Worm (Caenorhabditis elegans) whole organism, early embryonic: ENCODE results near the gene crn-7.

Experiments used
- B0310.2 ChIP-seq: sonication (generic microtip); optimal IDR thresholded peaks from 2 replicates; lab custom pipeline; 2016; ENCODE audit warnings: mild to moderate bottlenecking, missing genetic modification characterization, missing compliant biosample characterization
- F13C5.2 ChIP-seq: sonication (generic microtip); optimal IDR thresholded peaks from 2 replicates; lab custom pipeline; 2017; ENCODE audit warnings: mild to moderate bottlenecking, missing genetic modification characterization, inconsistent platforms, missing compliant biosample characterization
- aly-1 ChIP-seq: sonication (generic microtip); optimal IDR thresholded peaks from 2 replicates; lab custom pipeline; 2016; ENCODE audit warnings: missing genetic modification characterization, missing compliant biosample characterization
- ama-1 ChIP-seq: fragments of 150-350 bp; optimal IDR thresholded peaks from 2 replicates; lab custom pipeline; 2014
- ceh-13 ChIP-seq: fragments of 200-800 bp; sonication (Bioruptor generic); optimal IDR thresholded peaks from 2 replicates; lab custom pipeline; 2018; ENCODE audit warnings: mild to moderate bottlenecking, missing genetic modification characterization, missing compliant biosample characterization
- ceh-36 ChIP-seq: sonication (generic microtip); optimal IDR thresholded peaks from 2 replicates; lab custom pipeline; 2016; ENCODE audit warnings: missing genetic modification characterization, inconsistent platforms, missing compliant biosample characterization
- ets-7 ChIP-seq: sonication (generic microtip); optimal IDR thresholded peaks from 2 replicates; lab custom pipeline; 2016; ENCODE audit warnings: missing genotype, missing genetic modification characterization, missing compliant biosample characterization
- flt-1 ChIP-seq: fragments of 200-800 bp; sonication (Bioruptor generic); IDR thresholded peaks from 2 replicates; pipeline ENCODE4 v1.3.6; 2022; ENCODE audit warnings: missing genetic modification characterization, missing compliant biosample characterization
- hmbx-1 ChIP-seq: sonication (generic microtip); optimal IDR thresholded peaks from 2 replicates; lab custom pipeline; 2016; ENCODE audit warnings: mild to moderate bottlenecking, missing genetic modification characterization, missing compliant biosample characterization
- hmg-4 ChIP-seq: fragments of 200-800 bp; sonication (Bioruptor generic); optimal IDR thresholded peaks from 2 replicates; lab custom pipeline; 2018; ENCODE audit warnings: mild to moderate bottlenecking, missing genetic modification characterization, missing compliant biosample characterization
- hnd-1 ChIP-seq: sonication (generic microtip); optimal IDR thresholded peaks from 2 replicates; lab custom pipeline; 2016; ENCODE audit warnings: missing genetic modification characterization, missing compliant biosample characterization
- pes-1 ChIP-seq: fragments of 200-800 bp; sonication (Bioruptor generic); IDR thresholded peaks from 2 replicates; pipeline ENCODE4 v1.3.6; 2022; ENCODE audit warnings: missing genetic modification reagents, missing genetic modification characterization, missing compliant biosample characterization
- scrt-1 ChIP-seq: fragments of 200-800 bp; sonication (Bioruptor generic); IDR thresholded peaks from 2 replicates; pipeline ENCODE4 v1.3.6; 2022; ENCODE audit warnings: missing genetic modification characterization, missing compliant biosample characterization
- sea-1 ChIP-seq: fragments of 200-800 bp; sonication (Bioruptor generic); conservative IDR thresholded peaks from 2 replicates; pipeline ENCODE4 v1.3.6; 2022; ENCODE audit warnings: missing genetic modification characterization, missing compliant biosample characterization
- tbx-11 ChIP-seq: fragments of 200-800 bp; sonication (Bioruptor generic); IDR thresholded peaks from 2 replicates; pipeline ENCODE4 v1.3.6; 2022; ENCODE audit warnings: missing genetic modification characterization, missing compliant biosample characterization
- tbx-37 ChIP-seq: fragments of 200-800 bp; sonication (Bioruptor generic); conservative IDR thresholded peaks from 2 replicates; pipeline ENCODE4 v1.3.6; 2022; ENCODE audit warnings: missing genetic modification reagents, missing genetic modification characterization, missing compliant biosample characterization
- tra-4 ChIP-seq: sonication (generic microtip); optimal IDR thresholded peaks from 2 replicates; lab custom pipeline; 2017; ENCODE audit warnings: missing genetic modification characterization, missing compliant biosample characterization

crn-7 gene

ce11 chrIII:8242809-8243208 lies 25.5 kb upstream of the crn-7 start, which contains the start of gene C02F5.12:
C02F5.12 (minus strand) TSS chrIII:8243029.
- no peak for TF ChIP-seq pes-1 (GFP tag; lab: Robert Waterston, UW)
- TF ChIP-seq ceh-36 (tag; lab: Kevin White, UChicago): no peak
- no peak for TF ChIP-seq sea-1
- TF ChIP-seq ceh-13 (GFP tag; lab: Kevin White, UChicago): no peak
- TF ChIP-seq tbx-37: no peak
- no peak for TF ChIP-seq flt-1
- no peak for TF ChIP-seq hmg-4 (GFP tag; lab: Kevin White, UChicago)
- TF ChIP-seq ama-1 (lab: Kevin White, UChicago): no peak
- no peak for TF ChIP-seq hmbx-1 (tag; lab: Kevin White, UChicago)
- TF ChIP-seq F13C5.2: no peak
- no peak for TF ChIP-seq tra-4
- no peak for TF ChIP-seq B0310.2
- TF ChIP-seq aly-1 (tag; lab: Kevin White, UChicago): no peak
- TF ChIP-seq tbx-11 (GFP tag; lab: Robert Waterston, UW): no peak

DNA sequence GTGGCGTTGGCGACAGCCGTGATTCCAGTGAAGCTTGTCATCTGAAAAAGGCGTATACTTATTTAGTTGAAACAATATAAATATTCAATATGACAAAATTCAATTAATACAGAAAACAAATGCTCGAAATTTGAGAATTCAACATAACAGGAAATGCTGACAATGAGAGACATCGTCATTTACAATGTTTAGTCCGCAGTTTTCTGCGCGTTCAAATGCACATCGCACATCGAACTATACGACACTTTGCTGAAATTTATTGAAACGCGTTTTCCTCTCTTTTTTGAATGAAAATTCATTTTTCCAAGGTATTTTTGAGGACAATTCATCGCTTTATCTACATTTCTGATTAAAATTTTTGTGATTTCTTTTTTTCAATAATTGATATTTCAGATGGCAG lies 24.3 kb upstream of the crn-7 start, which contains the start of the genes pbs-6 and cids-1:
TSS of gene pbs-6 (minus strand) at position 41 of the 400 bp plus-strand sequence.
TSS of gene cids-1 (plus strand) at position 394 of the 400 bp plus-strand sequence.
- no peak for TF ChIP-seq flt-1
- TF ChIP-seq ceh-36 (tag; lab: Kevin White, UChicago): no peak
- TF ChIP-seq hmg-4 (GFP tag; lab: Kevin White, UChicago): no peak
- no peak for TF ChIP-seq B0310.2
- TF ChIP-seq hnd-1 (tag; lab: Kevin White, UChicago): no peak
- TF ChIP-seq aly-1 (tag; lab: Kevin White, UChicago): no peak
- no peak for TF ChIP-seq ets-7 (tag; lab: Kevin White, UChicago)
- TF ChIP-seq tbx-11 (GFP tag; lab: Robert Waterston, UW): no peak

- TF ChIP-seq hnd-1 (tag; lab: Kevin White, UChicago) (no peak), ets-7 (tag; lab: Kevin White, UChicago) (no peak), ama-1 (lab: Kevin White, UChicago) (no peak), hmbx-1 (tag; lab: Kevin White, UChicago) (no peak), pes-1 (GFP tag; lab: Robert Waterston, UW) (no peak), sea-1 (no peak), F13C5.2 (no peak), aly-1 (tag; lab: Kevin White, UChicago) (no peak), scrt-1 (GFP tag; lab: Robert Waterston, UW) (no peak), hmg-4 (GFP tag; lab: Kevin White, UChicago) (no peak), ceh-13 (GFP tag; lab: Kevin White, UChicago) (no peak), ceh-36 (tag; lab: Kevin White, UChicago) (no peak), B0310.2 (no peak), tra-4 (no peak), tbx-11 (GFP tag; lab: Robert Waterston, UW) (no peak), flt-1 (no peak), tbx-37 (no peak)
Observed at ce11 chrIII:8245591-8245990, 22.7 kb upstream of the crn-7 start, which contains the start of gene C02F5.3. C02F5.3 (plus strand) TSS chrIII:8245891.

DNA sequence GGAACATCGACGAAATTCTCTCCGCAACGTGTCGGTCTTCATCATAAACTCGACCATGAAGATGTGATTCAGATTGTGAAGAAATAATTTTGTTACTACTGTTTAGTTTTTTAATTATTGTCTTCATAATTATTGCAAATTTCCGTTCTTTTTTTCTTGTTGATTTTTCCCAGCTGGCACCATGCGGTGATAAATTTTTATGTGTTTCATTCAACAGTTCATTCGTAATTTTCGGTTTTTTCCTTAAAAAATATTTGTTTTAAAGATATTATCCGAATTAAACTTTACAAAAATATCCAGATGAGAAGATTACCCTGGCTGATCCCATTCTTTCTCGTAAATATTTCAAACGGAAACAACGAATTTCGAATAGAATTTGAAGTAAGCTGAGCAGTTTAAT lies 21.3 kb upstream of the crn-7 start, which contains the start of gene C02F5.13:
TSS of gene C02F5.13 (plus strand) at position 301 of the 400 bp plus-strand sequence.
- TF ChIP-seq tbx-11 (GFP tag; lab: Robert Waterston, UW) (no peak), tra-4 (no peak), hmg-4 (GFP tag; lab: Kevin White, UChicago) (no peak), B0310.2 (no peak), sea-1 (no peak), ama-1 (lab: Kevin White, UChicago) (no peak), aly-1 (tag; lab: Kevin White, UChicago) (no peak), ceh-13 (GFP tag; lab: Kevin White, UChicago) (no peak), tbx-37 (no peak)

- no peak for TF ChIP-seq hmbx-1 (tag; lab: Kevin White, UChicago)
- no peak for TF ChIP-seq ceh-13 (GFP tag; lab: Kevin White, UChicago)
- no peak for TF ChIP-seq tra-4
- TF ChIP-seq scrt-1 (GFP tag; lab: Robert Waterston, UW): no peak
- no peak for TF ChIP-seq hmg-4 (GFP tag; lab: Kevin White, UChicago)
- TF ChIP-seq ets-7 (tag; lab: Kevin White, UChicago): no peak
- no peak for TF ChIP-seq flt-1
- no peak for TF ChIP-seq B0310.2
- TF ChIP-seq ama-1 (lab: Kevin White, UChicago): no peak
- no peak for TF ChIP-seq hnd-1 (tag; lab: Kevin White, UChicago)
- no peak for TF ChIP-seq aly-1 (tag; lab: Kevin White, UChicago)
Observed at ce11 chrIII:8249381-8249780, 18.9 kb upstream of the crn-7 start, which contains the start of the genes C02F5.10 and C02F5.2. C02F5.10 (minus strand) TSS chrIII:8249481. C02F5.2 (plus strand) TSS chrIII:8249619.

ce11 chrIII:8250007-8250683 lies 18.2 kb upstream of the crn-7 start, which contains the start of gene knl-1:
knl-1 (plus strand) TSS chrIII:8250632.
- peak; percentile 51 for TF ChIP-seq F13C5.2
- no peak for TF ChIP-seq sea-1
- TF ChIP-seq tbx-11 (GFP tag; lab: Robert Waterston, UW): no peak
- TF ChIP-seq hmg-4 (GFP tag; lab: Kevin White, UChicago): peak; percentile 54

DNA sequence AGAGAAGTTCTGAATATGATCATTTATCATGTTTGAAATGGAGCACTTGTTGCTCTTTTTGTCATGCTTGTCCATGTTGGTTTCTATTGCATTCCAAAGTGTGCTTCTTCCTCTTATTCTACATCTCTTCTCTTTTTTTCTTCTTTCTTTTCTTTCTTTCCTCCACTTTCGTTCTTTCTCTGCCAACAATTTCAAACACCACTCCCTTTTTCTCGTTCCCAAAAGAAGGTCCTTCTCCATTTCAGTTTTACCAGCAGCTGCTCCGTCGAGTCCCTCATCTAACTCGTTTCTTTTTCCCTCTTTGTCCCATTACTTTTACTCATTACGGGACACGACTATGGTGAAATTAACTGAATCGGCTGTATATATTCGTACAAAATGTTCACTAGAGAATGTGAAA lies 13.4 kb upstream of the crn-7 start, which contains the start of gene F09G8.5:
TSS of gene F09G8.5 (plus strand) at position 38 of the 400 bp plus-strand sequence.
- TF ChIP-seq tbx-11 (GFP tag; lab: Robert Waterston, UW) (no peak), hnd-1 (tag; lab: Kevin White, UChicago) (no peak), hmg-4 (GFP tag; lab: Kevin White, UChicago) (no peak), F13C5.2 (no peak), hmbx-1 (tag; lab: Kevin White, UChicago) (no peak), ceh-13 (GFP tag; lab: Kevin White, UChicago) (no peak), ceh-36 (tag; lab: Kevin White, UChicago) (no peak)
